Worm (Caenorhabditis elegans) whole organism, L1 larva: ENCODE measurements around the gene sucl-2.

Experiments
- aha-1 ChIP-seq: fragments of 150-350 bp; optimal IDR thresholded peaks from 2 replicates; lab custom pipeline; 2014; ENCODE audit warnings: missing biosample characterization, missing genetic modification characterization
- alr-1 ChIP-seq: fragments of 200-800 bp; sonication (Bioruptor generic); optimal IDR thresholded peaks from 2 replicates; lab custom pipeline; 2018; ENCODE audit warnings: borderline replicate concordance, mild to moderate bottlenecking, missing genetic modification characterization, missing compliant biosample characterization
- aly-2 ChIP-seq: fragments of 150-350 bp; optimal IDR thresholded peaks from 2 replicates; lab custom pipeline; 2014; ENCODE audit warnings: missing biosample characterization, missing genetic modification characterization
- blmp-1 ChIP-seq: fragments of 150-350 bp; optimal IDR thresholded peaks from 2 replicates; lab custom pipeline; 2014; ENCODE audit warnings: missing biosample characterization, missing genetic modification characterization
- ceh-82 ChIP-seq, 3 experiments: fragments of 150-350 bp in 1 of 3; sonication (generic microtip) in 2 of 3; optimal IDR thresholded peaks; 2 replicates each; lab custom pipeline; 2014 to 2017; ENCODE audit warnings: missing biosample characterization in 3 of 3, missing genetic modification characterization in 3 of 3
- ceh-88 ChIP-seq: fragments of 200-800 bp; sonication (Bioruptor generic); IDR thresholded peaks from 2 replicates; pipeline ENCODE4 v1.3.6; 2022; ENCODE audit warnings: missing genetic modification characterization, missing compliant biosample characterization
- dpl-1 ChIP-seq, 3 experiments: fragments of 150-350 bp in 2 of 3; sonication (generic microtip) in 1 of 3; optimal IDR thresholded peaks; 2 replicates each; lab custom pipeline; 2014 to 2017; ENCODE audit warnings: missing biosample characterization in 3 of 3, missing genetic modification characterization in 3 of 3, missing genetic modification reagents in 3 of 3
- efl-1 ChIP-seq, 4 experiments: fragments of 150-350 bp; optimal IDR thresholded peaks in 3 of 4; peaks in 1 of 4; 1 replicate in 1 of 4; 2 replicates in 3 of 4; lab custom pipeline; 2014; ENCODE audit warnings: missing biosample characterization in 2 of 4, missing genetic modification characterization in 2 of 4, missing genetic modification reagents in 2 of 4
- egl-27 ChIP-seq, 2 experiments: fragments of 150-350 bp in 1 of 2; sonication (generic microtip); optimal IDR thresholded peaks; 3 replicates each; lab custom pipeline; 2017 to 2018; ENCODE audit warnings: missing biosample characterization in 2 of 2, missing genetic modification characterization in 2 of 2, missing genetic modification reagents in 2 of 2
- elt-2 ChIP-seq: sonication (generic microtip); optimal IDR thresholded peaks from 2 replicates; lab custom pipeline; 2016; ENCODE audit warnings: missing genetic modification characterization, mild to moderate bottlenecking, inconsistent platforms, missing compliant biosample characterization, missing genetic modification reagents
- ets-5 ChIP-seq: fragments of 200-800 bp; sonication (Bioruptor generic); IDR thresholded peaks from 2 replicates; pipeline ENCODE4 v1.3.6; 2022; ENCODE audit warnings: missing genetic modification characterization, missing compliant biosample characterization
- fos-1 ChIP-seq: fragments of 150-350 bp; optimal IDR thresholded peaks from 2 replicates; lab custom pipeline; 2014; ENCODE audit warnings: missing biosample characterization, missing genetic modification characterization
- irx-1 ChIP-seq: sonication (generic microtip); optimal IDR thresholded peaks from 2 replicates; lab custom pipeline; 2016; ENCODE audit warnings: missing genetic modification characterization, missing compliant biosample characterization
- jun-1 ChIP-seq: fragments of 150-350 bp; optimal IDR thresholded peaks from 2 replicates; lab custom pipeline; 2014; ENCODE audit warnings: missing biosample characterization, missing genetic modification reagents, missing genetic modification characterization
- lin-13 ChIP-seq: fragments of 150-350 bp; optimal IDR thresholded peaks from 2 replicates; lab custom pipeline; 2014; ENCODE audit warnings: missing biosample characterization, missing genetic modification reagents, missing genetic modification characterization
- lin-35 ChIP-seq, 2 experiments: fragments of 150-350 bp; optimal IDR thresholded peaks; 2 replicates each; lab custom pipeline; 2014; ENCODE audit warnings: missing biosample characterization in 2 of 2, missing genetic modification characterization in 2 of 2, missing genetic modification reagents in 2 of 2
- mdl-1 ChIP-seq, 2 experiments: fragments of 150-350 bp; optimal IDR thresholded peaks; 2 replicates each; lab custom pipeline; 2014 to 2017; ENCODE audit warnings: missing biosample characterization in 2 of 2, missing genetic modification characterization in 2 of 2, inconsistent platforms in 1 of 2
- mef-2 ChIP-seq: fragments of 150-350 bp; optimal IDR thresholded peaks from 2 replicates; lab custom pipeline; 2014; ENCODE audit warnings: missing biosample characterization, missing genetic modification characterization
- mep-1 ChIP-seq: fragments of 150-350 bp; optimal IDR thresholded peaks from 2 replicates; lab custom pipeline; 2014; ENCODE audit warnings: missing biosample characterization, missing genetic modification characterization
- nhr-19 ChIP-seq: fragments of 200-800 bp; sonication (Bioruptor generic); conservative IDR thresholded peaks from 2 replicates; pipeline ENCODE4 v1.3.6; 2022; ENCODE audit warnings: missing genetic modification characterization, missing compliant biosample characterization
- nhr-20 ChIP-seq: sonication (generic microtip); optimal IDR thresholded peaks from 2 replicates; lab custom pipeline; 2016; ENCODE audit warnings: mild to moderate bottlenecking, missing genetic modification characterization, missing compliant biosample characterization
- nhr-237 ChIP-seq: fragments of 150-350 bp; optimal IDR thresholded peaks from 2 replicates; lab custom pipeline; 2014; ENCODE audit warnings: missing biosample characterization, missing genetic modification characterization
- nhr-28 ChIP-seq: fragments of 150-350 bp; optimal IDR thresholded peaks from 2 replicates; lab custom pipeline; 2014; ENCODE audit warnings: missing biosample characterization, missing genetic modification characterization
- nhr-71 ChIP-seq: sonication (generic microtip); optimal IDR thresholded peaks from 2 replicates; lab custom pipeline; 2016; ENCODE audit warnings: mild to moderate bottlenecking, missing genetic modification characterization, moderate library complexity, missing compliant biosample characterization
- nhr-76 ChIP-seq: sonication (generic microtip); optimal IDR thresholded peaks from 2 replicates; lab custom pipeline; 2017; ENCODE audit warnings: missing biosample characterization, missing genetic modification characterization
- nhr-77 ChIP-seq: fragments of 150-350 bp; optimal IDR thresholded peaks from 2 replicates; lab custom pipeline; 2014; ENCODE audit warnings: missing biosample characterization, missing genetic modification characterization
- nhr-84 ChIP-seq: sonication (generic microtip); optimal IDR thresholded peaks from 2 replicates; lab custom pipeline; 2017; ENCODE audit warnings: missing biosample characterization, missing genetic modification characterization
- nhr-85 ChIP-seq: sonication (generic microtip); peaks from one replicate; lab custom pipeline; 2016; ENCODE audit warnings: missing genetic modification characterization, inconsistent platforms, missing compliant biosample characterization
- pax-3 ChIP-seq: fragments of 200-800 bp; sonication (Bioruptor generic); optimal IDR thresholded peaks from 2 replicates; lab custom pipeline; 2018; ENCODE audit warnings: mild to moderate bottlenecking, missing genetic modification characterization, moderate library complexity, missing compliant biosample characterization
- skn-1 ChIP-seq: fragments of 150-350 bp; optimal IDR thresholded peaks from 2 replicates; lab custom pipeline; 2014; ENCODE audit warnings: missing biosample characterization, missing genetic modification characterization
- snpc-4 ChIP-seq: fragments of 150-350 bp; optimal IDR thresholded peaks from 2 replicates; lab custom pipeline; 2014; ENCODE audit warnings: missing biosample characterization, missing genetic modification characterization
- sptf-1 ChIP-seq: fragments of 150-350 bp; optimal IDR thresholded peaks from 2 replicates; lab custom pipeline; 2014; ENCODE audit warnings: missing biosample characterization, missing genetic modification characterization
- tlp-1 ChIP-seq: fragments of 150-350 bp; optimal IDR thresholded peaks from 2 replicates; lab custom pipeline; 2014; ENCODE audit warnings: missing biosample characterization, missing genetic modification characterization
- zip-4 ChIP-seq: fragments of 200-800 bp; sonication (Bioruptor generic); optimal IDR thresholded peaks from 2 replicates; lab custom pipeline; 2018; ENCODE audit warnings: mild to moderate bottlenecking, missing genetic modification characterization, moderate library complexity, missing compliant biosample characterization
- ztf-11 ChIP-seq, 2 experiments: sonication (generic microtip); optimal IDR thresholded peaks; 2 replicates each; lab custom pipeline; 2016 to 2017; ENCODE audit warnings: missing genetic modification characterization in 2 of 2, missing biosample characterization in 1 of 2, missing compliant biosample characterization in 1 of 2
- ztf-4 ChIP-seq: fragments of 150-350 bp; optimal IDR thresholded peaks from 2 replicates; lab custom pipeline; 2014; ENCODE audit warnings: missing biosample characterization, missing genetic modification characterization

sucl-2 gene

ce11 chrIII:869869-870268, 31.3 kb downstream of the sucl-2 start, which contains the start of gene T24C4.2:
T24C4.2 (minus strand) TSS chrIII:869969.
- no peak for TF ChIP-seq efl-1 (optimal IDR thresholded peaks at IDR 0.05; lab: Kevin White, UChicago)
- TF ChIP-seq efl-1 (GFP tag; optimal IDR thresholded peaks at IDR 0.05 in 1 of 2; lab: Kevin White, UChicago) = peak in 1 of 2 experiments; percentile 73
- TF ChIP-seq elt-2 (tag; lab: Kevin White, UChicago) = no peak

- peak in 1 of 2 experiments; percentile 45 for TF ChIP-seq ztf-11 (tag; optimal IDR thresholded peaks at IDR 0.05; lab: Kevin White, UChicago)
- TF ChIP-seq sptf-1 (tag; lab: Kevin White, UChicago) = no peak
- no peak for TF ChIP-seq blmp-1 (tag; lab: Kevin White, UChicago)
- TF ChIP-seq mef-2 (tag; lab: Kevin White, UChicago) = no peak
These were observed 32.3 kb downstream of the sucl-2 start for ce11 chrIII:868866-869265.

- TF ChIP-seq jun-1 (tag; lab: Kevin White, UChicago) (no peak), efl-1 (optimal IDR thresholded peaks at IDR 0.05; lab: Kevin White, UChicago) (no peak), efl-1 (GFP tag; optimal IDR thresholded peaks at IDR 0.05 in 1 of 2; lab: Kevin White, UChicago) (peak; percentile 16 to 84), blmp-1 (tag; lab: Kevin White, UChicago) (peak; percentile 66), fos-1 (tag; lab: Kevin White, UChicago) (peak; percentile 10), irx-1 (tag; lab: Kevin White, UChicago) (peak; percentile 8), pax-3 (no peak), nhr-71 (tag; lab: Kevin White, UChicago) (peak; percentile 11), dpl-1 (GFP tag; optimal IDR thresholded peaks at IDR 0.05; lab: Kevin White, UChicago) (peak in 1 of 3 experiments; percentile 26), lin-35 (GFP tag; optimal IDR thresholded peaks at IDR 0.05; lab: Kevin White, UChicago) (peak in 1 of 2 experiments; percentile 26), nhr-19 (GFP tag; lab: Robert Waterston, UW) (no peak), skn-1 (tag; lab: Kevin White, UChicago) (peak; percentile 41), nhr-20 (peak; percentile 13), nhr-84 (tag; lab: Kevin White, UChicago) (no peak)
These were observed 39.3 kb downstream of the sucl-2 start, which contains the start of gene arx-4 for ce11 chrIII:861819-862356. arx-4 (plus strand) TSS chrIII:862306.

ce11 chrIII:859898-860297, 41.3 kb downstream of the sucl-2 start, which contains the start of gene exos-4.2:
exos-4.2 (plus strand) TSS chrIII:860198.
- no peak for TF ChIP-seq nhr-84 (tag; lab: Kevin White, UChicago)
- TF ChIP-seq pax-3 = no peak
- no peak for TF ChIP-seq nhr-237 (tag; lab: Kevin White, UChicago)
- TF ChIP-seq nhr-28 (tag; lab: Kevin White, UChicago) = no peak
- TF ChIP-seq mdl-1 (tag; optimal IDR thresholded peaks at IDR 0.05; lab: Kevin White, UChicago) = no peak
- TF ChIP-seq nhr-77 (tag; lab: Kevin White, UChicago) = no peak
- no peak for TF ChIP-seq egl-27 (tag; optimal IDR thresholded peaks at IDR 0.05; lab: Kevin White, UChicago)
- TF ChIP-seq dpl-1 (GFP tag; optimal IDR thresholded peaks at IDR 0.05; lab: Kevin White, UChicago) = no peak

- TF ChIP-seq mep-1 (tag; lab: Kevin White, UChicago) = no peak
- TF ChIP-seq aha-1 (tag; lab: Kevin White, UChicago) = no peak
- TF ChIP-seq blmp-1 (tag; lab: Kevin White, UChicago) = no peak
- no peak for TF ChIP-seq nhr-76 (tag; lab: Kevin White, UChicago)
- TF ChIP-seq skn-1 (tag; lab: Kevin White, UChicago) = no peak
- TF ChIP-seq ceh-88 = no peak
- no peak for TF ChIP-seq ztf-4
- no peak for TF ChIP-seq alr-1 (tag; lab: Kevin White, UChicago)
- no peak for TF ChIP-seq ets-5 (GFP tag; lab: Robert Waterston, UW)
- TF ChIP-seq ceh-82 (tag; optimal IDR thresholded peaks at IDR 0.05; lab: Kevin White, UChicago) = no peak
- TF ChIP-seq snpc-4 (tag; lab: Kevin White, UChicago) = no peak
- TF ChIP-seq zip-4 (GFP tag; lab: Kevin White, UChicago) = no peak
- TF ChIP-seq nhr-85 (tag; lab: Kevin White, UChicago) = no peak
- TF ChIP-seq aly-2 (tag; lab: Kevin White, UChicago) = no peak
- TF ChIP-seq lin-13 = no peak
- TF ChIP-seq pax-3 = no peak
- no peak for TF ChIP-seq tlp-1 (tag; lab: Kevin White, UChicago)
- TF ChIP-seq, all 84 proteins: peak for 0
These were observed 44.3 kb downstream of the sucl-2 start for ce11 chrIII:856908-857307.
